Worm (Caenorhabditis elegans) whole organism, L3 larva: Measurements from ENCODE around the gene C31B8.7.
A peak's percentile ranks its signal among the peaks of the same experiment; 100 is the strongest.

ENCODE experiments used
- ama-1 ChIP-seq: fragments of 150-350 bp; optimal IDR thresholded peaks from 2 replicates; lab custom pipeline; 2018
- ceh-16 ChIP-seq: sonication (generic microtip); optimal IDR thresholded peaks from 2 replicates; lab custom pipeline; 2017; ENCODE audit warnings: missing biosample characterization, missing genetic modification characterization
- ceh-28 ChIP-seq: fragments of 150-350 bp; optimal IDR thresholded peaks from 2 replicates; lab custom pipeline; 2014; ENCODE audit warnings: missing biosample characterization, missing genetic modification reagents, missing genetic modification characterization
- daf-12 ChIP-seq: fragments of 150-350 bp; optimal IDR thresholded peaks from 2 replicates; lab custom pipeline; 2014; ENCODE audit warnings: missing biosample characterization, missing genetic modification reagents, missing genetic modification characterization
- egl-5 ChIP-seq: fragments of 150-350 bp; optimal IDR thresholded peaks from 2 replicates; lab custom pipeline; 2017; ENCODE audit warnings: missing biosample characterization, missing genetic modification reagents, missing genetic modification characterization, inconsistent platforms
- elt-1 ChIP-seq: fragments of 150-350 bp; optimal IDR thresholded peaks from 2 replicates; lab custom pipeline; 2014; ENCODE audit warnings: missing biosample characterization, missing genetic modification characterization
- elt-2 ChIP-seq: sonication (generic microtip); optimal IDR thresholded peaks from 2 replicates; lab custom pipeline; 2016; ENCODE audit warnings: missing genetic modification reagents, mild to moderate bottlenecking, missing genetic modification characterization, missing compliant biosample characterization
- eor-1 ChIP-seq, 2 experiments: fragments of 150-350 bp; optimal IDR thresholded peaks; 2 replicates each; lab custom pipeline; 2014 to 2018; ENCODE audit warnings: missing biosample characterization in 2 of 2, missing genetic modification characterization in 2 of 2
- fkh-10 ChIP-seq: sonication (generic microtip); optimal IDR thresholded peaks from 2 replicates; lab custom pipeline; 2017; ENCODE audit warnings: missing biosample characterization, missing genetic modification reagents, missing genetic modification characterization
- fkh-2 ChIP-seq: fragments of 150-350 bp; optimal IDR thresholded peaks from 2 replicates; lab custom pipeline; 2014; ENCODE audit warnings: missing biosample characterization, missing genetic modification reagents, missing genetic modification characterization
- hmg-11 ChIP-seq: sonication (generic microtip); optimal IDR thresholded peaks from 2 replicates; lab custom pipeline; 2016; ENCODE audit warnings: missing genetic modification characterization, missing compliant biosample characterization
- jun-1 ChIP-seq: fragments of 150-350 bp; optimal IDR thresholded peaks from 2 replicates; lab custom pipeline; 2014; ENCODE audit warnings: missing biosample characterization, missing genetic modification reagents, missing genetic modification characterization
- lin-15B ChIP-seq: fragments of 150-350 bp; optimal IDR thresholded peaks from 2 replicates; lab custom pipeline; 2014; ENCODE audit warnings: missing biosample characterization, missing genetic modification characterization
- lin-39 ChIP-seq: fragments of 150-350 bp; optimal IDR thresholded peaks from 2 replicates; lab custom pipeline; 2018; ENCODE audit warnings: missing biosample characterization, missing genetic modification reagents, missing genetic modification characterization
- nhr-237 ChIP-seq: fragments of 150-350 bp; optimal IDR thresholded peaks from 2 replicates; lab custom pipeline; 2014; ENCODE audit warnings: missing biosample characterization, missing genetic modification characterization
- nhr-25 ChIP-seq: sonication (generic microtip); optimal IDR thresholded peaks from 2 replicates; lab custom pipeline; 2017; ENCODE audit warnings: missing biosample characterization, missing genetic modification characterization
- nhr-28 ChIP-seq: fragments of 150-350 bp; optimal IDR thresholded peaks from 2 replicates; lab custom pipeline; 2014; ENCODE audit warnings: missing biosample characterization, missing genetic modification characterization
- nhr-43 ChIP-seq: sonication (generic microtip); optimal IDR thresholded peaks from 2 replicates; lab custom pipeline; 2016; ENCODE audit warnings: mild to moderate bottlenecking, missing genetic modification characterization, missing compliant biosample characterization; ENCODE audit not compliant: poor library complexity, severe bottlenecking
- nhr-67 ChIP-seq: fragments of 150-350 bp; optimal IDR thresholded peaks from 2 replicates; lab custom pipeline; 2014; ENCODE audit warnings: missing biosample characterization, missing genetic modification characterization
- pha-4 ChIP-seq: fragments of 150-350 bp; optimal IDR thresholded peaks from 2 replicates; lab custom pipeline; 2014; ENCODE audit warnings: missing biosample characterization, missing genetic modification reagents, missing genetic modification characterization
- pqm-1 ChIP-seq: fragments of 150-350 bp; optimal IDR thresholded peaks from 2 replicates; lab custom pipeline; 2017; ENCODE audit warnings: missing biosample characterization, missing genetic modification characterization, inconsistent platforms
- snpc-4 ChIP-seq: fragments of 150-350 bp; optimal IDR thresholded peaks from 2 replicates; lab custom pipeline; 2014; ENCODE audit warnings: missing biosample characterization, missing genetic modification characterization
- tbx-2 ChIP-seq: sonication (generic microtip); optimal IDR thresholded peaks from 2 replicates; lab custom pipeline; 2016; ENCODE audit warnings: mild to moderate bottlenecking, missing genetic modification characterization, missing compliant biosample characterization
- unc-39 ChIP-seq: sonication (generic microtip); optimal IDR thresholded peaks from 4 replicates; lab custom pipeline; 2017; ENCODE audit warnings: missing biosample characterization, missing genetic modification characterization
- unc-62 ChIP-seq: fragments of 150-350 bp; sonication (generic microtip); optimal IDR thresholded peaks from 4 replicates; lab custom pipeline; 2014; ENCODE audit warnings: missing biosample characterization, missing genetic modification reagents, missing genetic modification characterization
- zag-1 ChIP-seq: fragments of 150-350 bp; optimal IDR thresholded peaks from 2 replicates; lab custom pipeline; 2014; ENCODE audit warnings: missing biosample characterization, missing genetic modification characterization
- ztf-11 ChIP-seq: fragments of 150-350 bp; optimal IDR thresholded peaks from 2 replicates; lab custom pipeline; 2014; ENCODE audit warnings: missing biosample characterization, missing genetic modification characterization

Gene C31B8.7

ce11 chrV:2881565-2881964 lies 21.6 kb downstream of the C31B8.7 start:
- peak; percentile 40 for TF ChIP-seq elt-2 (tag; lab: Kevin White, UChicago)
- TF ChIP-seq ceh-16 (tag; lab: Kevin White, UChicago): no peak
- no peak for TF ChIP-seq fkh-10 (GFP tag; lab: Kevin White, UChicago)
- peak; percentile 10 for TF ChIP-seq pqm-1
- TF ChIP-seq tbx-2 (tag; lab: Kevin White, UChicago): no peak
- TF ChIP-seq, all 47 proteins: peak for 2

- TF ChIP-seq elt-1 (no peak), unc-39 (tag; lab: Kevin White, UChicago) (no peak), nhr-28 (tag; lab: Kevin White, UChicago) (no peak), zag-1 (no peak), ama-1 (lab: Kevin White, UChicago) (no peak), nhr-67 (tag; lab: Kevin White, UChicago) (no peak), lin-39 (no peak), elt-2 (tag; lab: Kevin White, UChicago) (peak; percentile 57)
Measured at ce11 chrV:2881016-2881415, 22.1 kb downstream of the C31B8.7 start, which contains the start of gene ifc-1. ifc-1 (plus strand) TSS chrV:2881393.

ce11 chrV:2880356-2880755 lies 22.8 kb downstream of the C31B8.7 start:
- TF ChIP-seq eor-1 (tag; optimal IDR thresholded peaks at IDR 0.05; lab: Kevin White, UChicago): no peak
- TF ChIP-seq lin-15B: no peak
- TF ChIP-seq ceh-28 (tag; lab: Kevin White, UChicago): no peak
- TF ChIP-seq elt-2 (tag; lab: Kevin White, UChicago): peak; percentile 84
- no peak for TF ChIP-seq hmg-11 (tag; lab: Kevin White, UChicago)
- TF ChIP-seq pqm-1: peak; percentile 49
- TF ChIP-seq snpc-4 (tag; lab: Kevin White, UChicago): no peak
- TF ChIP-seq daf-12: no peak
- peak; percentile 59 for TF ChIP-seq jun-1 (tag; lab: Kevin White, UChicago)
- TF ChIP-seq ztf-11 (tag; lab: Kevin White, UChicago): no peak
- no peak for TF ChIP-seq nhr-237

ce11 chrV:2879801-2880200 lies 23.3 kb downstream of the C31B8.7 start, which contains the start of gene str-39:
str-39 (minus strand) TSS chrV:2879901.
- TF ChIP-seq egl-5 (tag; lab: Kevin White, UChicago) (no peak), nhr-43 (tag; lab: Kevin White, UChicago) (no peak), fkh-10 (GFP tag; lab: Kevin White, UChicago) (no peak), nhr-237 (no peak)

ce11 chrV:2877509-2877908 lies 25.6 kb downstream of the C31B8.7 start, which contains the start of gene F37B4.10:
F37B4.10 (minus strand) TSS chrV:2877609.
- TF ChIP-seq zag-1: no peak
- no peak for TF ChIP-seq hmg-11 (tag; lab: Kevin White, UChicago)
- TF ChIP-seq elt-2 (tag; lab: Kevin White, UChicago): peak; percentile 8

ce11 chrV:2876188-2876831 lies 26.8 kb downstream of the C31B8.7 start:
- TF ChIP-seq fkh-2 (tag; lab: Kevin White, UChicago): no peak
- TF ChIP-seq ama-1 (lab: Kevin White, UChicago): no peak
- no peak for TF ChIP-seq unc-39 (tag; lab: Kevin White, UChicago)

- TF ChIP-seq jun-1 (tag; lab: Kevin White, UChicago): no peak
- TF ChIP-seq elt-2 (tag; lab: Kevin White, UChicago): peak; percentile 75
- peak; percentile 49 for TF ChIP-seq pqm-1
Measured at ce11 chrV:2875422-2875821, 27.7 kb downstream of the C31B8.7 start, which contains the start of gene folt-2. folt-2 (minus strand) TSS chrV:2875600.

- TF ChIP-seq ceh-28 (tag; lab: Kevin White, UChicago): no peak
- TF ChIP-seq jun-1 (tag; lab: Kevin White, UChicago): no peak
- no peak for TF ChIP-seq unc-62 (GFP tag; lab: Kevin White, UChicago)
- TF ChIP-seq pha-4: no peak
- TF ChIP-seq nhr-67 (tag; lab: Kevin White, UChicago): no peak
- no peak for TF ChIP-seq snpc-4 (tag; lab: Kevin White, UChicago)
- no peak for TF ChIP-seq nhr-25
Measured at ce11 chrV:2872947-2873346, 30.2 kb downstream of the C31B8.7 start.
